Fruit fly (Drosophila melanogaster) whole organism, embryonic: ENCODE measurements around the gene kat80.

ENCODE experiments used
- CG10431 ChIP-seq: fragments of 200-800 bp; sonication (Bioruptor generic); optimal IDR thresholded peaks from 3 replicates; lab custom pipeline; 2018; ENCODE audit warnings: missing biosample characterization, mild to moderate bottlenecking, missing genetic modification characterization
- CG12299 ChIP-seq: fragments of 200-800 bp; sonication (Bioruptor generic); optimal IDR thresholded peaks from 2 replicates; lab custom pipeline; 2018; ENCODE audit warnings: missing biosample characterization, mild to moderate bottlenecking, missing genetic modification characterization
- Optix ChIP-seq: fragments of 200-800 bp; sonication (Bioruptor generic); IDR thresholded peaks from 3 replicates; pipeline ENCODE4 v1.3.6; 2022; ENCODE audit warnings: missing biosample characterization, missing genetic modification characterization
- twi ChIP-seq: fragments of 200-800 bp; optimal IDR thresholded peaks from 2 replicates; lab custom pipeline; 2019; ENCODE audit warnings: missing biosample characterization, mild to moderate bottlenecking, missing genetic modification characterization, moderate library complexity

DNA sequence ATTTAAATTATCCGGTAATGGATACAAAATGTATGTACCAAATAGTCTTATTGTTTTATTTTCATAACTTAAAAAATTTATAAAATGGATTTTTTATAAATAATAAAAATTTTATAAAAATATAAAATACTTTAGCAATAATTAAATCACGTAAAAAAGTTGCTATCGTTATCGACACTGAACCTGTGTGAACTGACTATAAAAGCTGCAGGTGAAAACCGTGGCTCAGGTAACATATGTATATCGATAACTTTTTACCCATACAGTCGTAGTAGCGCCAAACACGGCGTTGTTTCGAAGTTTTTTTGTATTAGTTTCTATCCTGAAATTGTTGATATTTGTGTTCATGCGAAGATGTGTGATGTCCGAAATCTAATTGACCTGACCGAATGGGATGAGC, 27.7 kb upstream of the kat80 start, which contains the start of gene CG3679:
- TF ChIP-seq CG10431 (GFP tag; lab: Kevin White, UChicago) (no peak), twi (tag; lab: Kevin White, UChicago) (no peak), Optix (GFP tag; lab: Robert Waterston, UW) (no peak), CG12299 (tag; lab: Kevin White, UChicago) (no peak)
